Worm (Caenorhabditis elegans): ENCODE measurements around the gene C07G1.7.

C07G1.7 gene

DNA sequence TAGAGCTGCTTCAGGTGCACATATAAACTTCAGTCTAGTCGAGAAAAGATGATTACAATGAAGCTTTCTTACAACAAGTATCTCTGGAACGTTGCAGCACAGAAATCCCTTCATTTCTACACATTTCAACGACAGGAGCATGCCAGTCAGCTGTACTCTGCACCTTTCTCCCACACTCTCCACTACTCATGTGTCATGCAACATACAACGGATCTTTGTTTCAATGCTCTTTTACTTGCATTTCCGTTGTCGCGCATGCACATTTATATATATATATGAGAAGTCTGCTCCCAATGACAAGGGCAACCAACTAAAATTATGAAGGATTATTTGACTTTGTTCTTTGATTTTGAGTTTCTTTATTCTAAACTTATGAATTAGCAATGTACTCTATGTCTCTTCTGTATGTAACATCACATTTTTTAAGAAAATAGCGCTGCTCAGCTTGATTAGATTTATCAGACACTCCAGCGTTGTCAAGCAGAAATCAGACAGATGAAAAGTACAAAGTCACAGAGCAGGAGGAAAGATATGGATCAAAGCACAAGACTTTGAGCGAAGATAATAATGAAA lies 23.6 kb upstream of the C07G1.7 start (continued):
- TF ChIP-seq ces-1 (GFP tag; optimal IDR thresholded peaks at IDR 0.05), result no peak
- TF ChIP-seq ceh-8 (GFP tag; optimal IDR thresholded peaks at IDR 0.05), result no peak
- TF ChIP-seq egl-27 (tag; optimal IDR thresholded peaks at IDR 0.05), result no peak
- no peak for TF ChIP-seq nhr-11 (tag; optimal IDR thresholded peaks at IDR 0.05)
- peak; percentile 11 for TF ChIP-seq mep-1 (tag; optimal IDR thresholded peaks at IDR 0.05)
- no peak for TF ChIP-seq fos-1 (tag; optimal IDR thresholded peaks at IDR 0.05)
- TF ChIP-seq jun-1 (tag; optimal IDR thresholded peaks at IDR 0.05), result no peak
- TF ChIP-seq F16B12.6 (tag; optimal IDR thresholded peaks at IDR 0.05), result no peak
- no peak for TF ChIP-seq unc-62 (GFP tag; optimal IDR thresholded peaks at IDR 0.05)
- TF ChIP-seq pqm-1 (tag; optimal IDR thresholded peaks at IDR 0.05), result no peak
- TF ChIP-seq nhr-12 (tag; optimal IDR thresholded peaks at IDR 0.05), result no peak
- TF ChIP-seq nhr-76 (tag; optimal IDR thresholded peaks at IDR 0.05), result no peak
- TF ChIP-seq C04F5.9 (tag; optimal IDR thresholded peaks at IDR 0.05), result no peak
- TF ChIP-seq Y116A8C.19 (tag; optimal IDR thresholded peaks at IDR 0.05; ENCODE audit: borderline replicate concordance), result no peak
- no peak for TF ChIP-seq tbx-2 (tag; optimal IDR thresholded peaks at IDR 0.05)
- 0 out of 2 replicates have a peak, but pooled peaks have one; percentile 12 for TF ChIP-seq nhr-19 (GFP tag; conservative IDR thresholded peaks at IDR 0.05)
- TF ChIP-seq isw-1 (GFP tag; IDR thresholded peaks at IDR 0.05), result no peak
- peak; percentile 7 for TF ChIP-seq swsn-7 (tag; optimal IDR thresholded peaks at IDR 0.05)
- no peak for TF ChIP-seq vab-15 (tag; optimal IDR thresholded peaks at IDR 0.05)
- no peak for TF ChIP-seq mef-2 (tag; optimal IDR thresholded peaks at IDR 0.05)
- TF ChIP-seq hlh-17 (GFP tag; optimal IDR thresholded peaks at IDR 0.05; ENCODE audit: borderline replicate concordance), result no peak
- no peak for TF ChIP-seq unc-30 (tag; optimal IDR thresholded peaks at IDR 0.05)
- peak; percentile 80 for TF ChIP-seq fkh-8 (tag; optimal IDR thresholded peaks at IDR 0.05)

DNA sequence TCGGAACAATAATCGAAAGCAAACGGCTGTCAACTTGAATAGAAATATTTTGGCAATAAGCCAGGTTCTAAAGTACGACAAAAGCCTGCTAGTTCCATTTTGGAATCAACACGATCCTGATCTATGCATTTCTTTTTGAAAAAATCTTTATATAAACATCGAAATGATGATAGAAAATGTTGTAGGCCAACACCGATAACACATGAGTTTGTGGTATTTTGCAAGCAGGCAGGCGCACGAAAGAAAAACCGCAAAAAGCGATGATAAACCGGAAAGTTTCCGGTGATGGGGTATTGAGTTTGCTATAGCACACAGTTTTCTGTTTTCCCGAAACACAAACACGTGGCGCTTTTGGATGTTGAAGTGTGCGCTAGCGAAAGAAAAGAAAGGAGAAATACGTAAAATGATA lies 22.4 kb upstream of the C07G1.7 start:
- TF ChIP-seq egl-13 (tag; optimal IDR thresholded peaks at IDR 0.05) (no peak), nhr-71 (tag; optimal IDR thresholded peaks at IDR 0.05) (peak; percentile 1), mef-2 (tag; optimal IDR thresholded peaks at IDR 0.05) (no peak), snu-23 (GFP tag; optimal IDR thresholded peaks at IDR 0.05) (peak; percentile 22), irx-1 (tag; optimal IDR thresholded peaks at IDR 0.05) (no peak), ets-5 (GFP tag; IDR thresholded peaks at IDR 0.05) (no peak), mdl-1 (tag; optimal IDR thresholded peaks at IDR 0.05) (peak in 1 of 2 experiments; percentile 31), zag-1 (tag; optimal IDR thresholded peaks at IDR 0.05) (no peak), nhr-77 (tag; optimal IDR thresholded peaks at IDR 0.05) (no peak), ces-1 (GFP tag; optimal IDR thresholded peaks at IDR 0.05) (no peak), blmp-1 (tag; optimal IDR thresholded peaks at IDR 0.05) (peak; percentile 57), lin-14 (GFP tag; optimal IDR thresholded peaks at IDR 0.05) (peak; percentile 39), elt-3 (tag; optimal IDR thresholded peaks at IDR 0.05) (peak in 1 of 6 experiments; percentile 0), nhr-20 (tag; optimal IDR thresholded peaks at IDR 0.05) (peak; percentile 59), hlh-4 (tag; optimal IDR thresholded peaks at IDR 0.05) (no peak), efl-1 (optimal IDR thresholded peaks at IDR 0.05) (no peak), efl-1 (GFP tag; optimal IDR thresholded peaks at IDR 0.05 in 1 of 2) (peak in 1 of 2 experiments; percentile 75)

DNA sequence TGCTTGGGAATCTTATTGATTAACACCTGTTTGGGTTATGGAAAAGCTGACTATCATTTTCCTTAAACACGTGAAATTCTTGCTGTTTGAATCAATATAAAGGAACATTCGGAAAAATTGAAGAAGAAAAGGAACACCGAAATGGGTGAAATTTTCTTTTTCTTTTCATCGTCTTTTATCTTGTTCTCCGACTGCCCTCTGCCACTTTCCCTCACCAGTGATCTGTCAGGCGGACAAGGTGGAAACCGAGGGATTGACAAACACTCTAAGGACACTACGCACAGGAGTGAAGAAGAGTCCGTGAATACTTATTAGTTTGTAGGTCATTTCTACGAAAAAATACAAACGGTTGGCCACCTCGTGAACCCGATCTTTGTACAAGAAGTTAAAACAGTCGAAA lies 21.6 kb upstream of the C07G1.7 start:
- TF ChIP-seq rnt-1 (tag; optimal IDR thresholded peaks at IDR 0.05), result no peak
- TF ChIP-seq elt-3 (tag; optimal IDR thresholded peaks at IDR 0.05), result no peak
- TF ChIP-seq dpl-1 (GFP tag; optimal IDR thresholded peaks at IDR 0.05), result no peak
- TF ChIP-seq ceh-90 (tag; optimal IDR thresholded peaks at IDR 0.05), result no peak
- no peak for TF ChIP-seq sptf-1 (tag; optimal IDR thresholded peaks at IDR 0.05)
- TF ChIP-seq blmp-1 (tag; optimal IDR thresholded peaks at IDR 0.05), result peak; percentile 96
- no peak for TF ChIP-seq ceh-8 (GFP tag; optimal IDR thresholded peaks at IDR 0.05)
- TF ChIP-seq zag-1 (tag; optimal IDR thresholded peaks at IDR 0.05), result no peak
- no peak for TF ChIP-seq egl-13 (tag; optimal IDR thresholded peaks at IDR 0.05)
- TF ChIP-seq unc-98 (GFP tag; IDR thresholded peaks at IDR 0.05), result no peak
- TF ChIP-seq nhr-11 (tag; optimal IDR thresholded peaks at IDR 0.05), result no peak
- peak; percentile 17 for TF ChIP-seq lin-14 (GFP tag; optimal IDR thresholded peaks at IDR 0.05)
- TF ChIP-seq nhr-237 (tag; optimal IDR thresholded peaks at IDR 0.05), result no peak
- TF ChIP-seq fkh-8 (tag; optimal IDR thresholded peaks at IDR 0.05), result no peak
- TF ChIP-seq lin-35 (GFP tag; optimal IDR thresholded peaks at IDR 0.05), result no peak
- TF ChIP-seq efl-1 (optimal IDR thresholded peaks at IDR 0.05), result no peak
- peak in 1 of 2 experiments; percentile 15 for TF ChIP-seq efl-1 (GFP tag; optimal IDR thresholded peaks at IDR 0.05 in 1 of 2)
- TF ChIP-seq grh-1 (GFP tag; IDR thresholded peaks at IDR 0.05), result no peak
- no peak for TF ChIP-seq mdl-1 (tag; optimal IDR thresholded peaks at IDR 0.05)
- no peak for TF ChIP-seq tlp-1 (tag; optimal IDR thresholded peaks at IDR 0.05)
